Worm (Caenorhabditis elegans) whole organism, L1 larva: ENCODE results near the gene F21H7.5.
A peak's percentile ranks its signal among the peaks of the same experiment; 100 is the strongest.

Experiments
- C04F5.9 ChIP-seq: sonication (generic microtip); optimal IDR thresholded peaks from 2 replicates; lab custom pipeline; 2016; ENCODE audit warnings: missing genetic modification characterization, missing compliant biosample characterization
- C34B4.2 ChIP-seq: sonication (generic microtip); optimal IDR thresholded peaks from 2 replicates; lab custom pipeline; 2017; ENCODE audit warnings: mild to moderate bottlenecking, missing genetic modification characterization, missing compliant biosample characterization
- F16B12.6 ChIP-seq: fragments of 150-350 bp; optimal IDR thresholded peaks from 2 replicates; lab custom pipeline; 2014; ENCODE audit warnings: missing biosample characterization, missing genetic modification characterization
- Y116A8C.19 ChIP-seq: sonication (generic microtip); optimal IDR thresholded peaks from 2 replicates; lab custom pipeline; 2016; ENCODE audit warnings: missing compliant biosample characterization, missing genetic modification characterization, borderline replicate concordance
- aly-2 ChIP-seq: fragments of 150-350 bp; optimal IDR thresholded peaks from 2 replicates; lab custom pipeline; 2014; ENCODE audit warnings: missing biosample characterization, missing genetic modification characterization
- blmp-1 ChIP-seq: fragments of 150-350 bp; optimal IDR thresholded peaks from 2 replicates; lab custom pipeline; 2014; ENCODE audit warnings: missing biosample characterization, missing genetic modification characterization
- ceh-63 ChIP-seq: fragments of 200-800 bp; sonication (Bioruptor generic); optimal IDR thresholded peaks from 2 replicates; lab custom pipeline; 2018; ENCODE audit warnings: mild to moderate bottlenecking, missing genetic modification characterization, missing compliant biosample characterization
- ceh-8 ChIP-seq: fragments of 200-800 bp; sonication (Bioruptor generic); optimal IDR thresholded peaks from 2 replicates; lab custom pipeline; 2018; ENCODE audit warnings: mild to moderate bottlenecking, missing genetic modification characterization, moderate library complexity, missing compliant biosample characterization
- ceh-88 ChIP-seq: fragments of 200-800 bp; sonication (Bioruptor generic); IDR thresholded peaks from 2 replicates; pipeline ENCODE4 v1.3.6; 2022; ENCODE audit warnings: missing genetic modification characterization, missing compliant biosample characterization
- efl-1 ChIP-seq, 4 experiments: fragments of 150-350 bp; optimal IDR thresholded peaks in 3 of 4; peaks in 1 of 4; 1 replicate in 1 of 4; 2 replicates in 3 of 4; lab custom pipeline; 2014; ENCODE audit warnings: missing biosample characterization in 2 of 4, missing genetic modification characterization in 2 of 4, missing genetic modification reagents in 2 of 4
- elt-2 ChIP-seq: sonication (generic microtip); optimal IDR thresholded peaks from 2 replicates; lab custom pipeline; 2016; ENCODE audit warnings: missing genetic modification characterization, mild to moderate bottlenecking, inconsistent platforms, missing compliant biosample characterization, missing genetic modification reagents
- ets-5 ChIP-seq: fragments of 200-800 bp; sonication (Bioruptor generic); IDR thresholded peaks from 2 replicates; pipeline ENCODE4 v1.3.6; 2022; ENCODE audit warnings: missing genetic modification characterization, missing compliant biosample characterization
- fkh-10 ChIP-seq: sonication (generic microtip); optimal IDR thresholded peaks from 2 replicates; lab custom pipeline; 2017; ENCODE audit warnings: missing biosample characterization, missing genetic modification reagents, missing genetic modification characterization
- fos-1 ChIP-seq: fragments of 150-350 bp; optimal IDR thresholded peaks from 2 replicates; lab custom pipeline; 2014; ENCODE audit warnings: missing biosample characterization, missing genetic modification characterization
- grh-1 ChIP-seq: fragments of 200-800 bp; sonication (Bioruptor generic); IDR thresholded peaks from 2 replicates; pipeline ENCODE4 v1.3.6; 2022; ENCODE audit warnings: missing genetic modification reagents, missing genetic modification characterization, missing compliant biosample characterization
- hlh-4 ChIP-seq: sonication (generic microtip); optimal IDR thresholded peaks from 2 replicates; lab custom pipeline; 2016; ENCODE audit warnings: mild to moderate bottlenecking, missing genetic modification characterization, missing compliant biosample characterization
- isw-1 ChIP-seq: fragments of 200-800 bp; sonication (Bioruptor generic); IDR thresholded peaks from 2 replicates; pipeline ENCODE4 v1.3.6; 2022; ENCODE audit warnings: missing genetic modification characterization, missing compliant biosample characterization
- lin-35 ChIP-seq, 2 experiments: fragments of 150-350 bp; optimal IDR thresholded peaks; 2 replicates each; lab custom pipeline; 2014; ENCODE audit warnings: missing biosample characterization in 2 of 2, missing genetic modification characterization in 2 of 2, missing genetic modification reagents in 2 of 2
- lir-3 ChIP-seq: sonication (generic microtip); optimal IDR thresholded peaks from 2 replicates; lab custom pipeline; 2016; ENCODE audit warnings: mild to moderate bottlenecking, missing genetic modification characterization, moderate library complexity, missing compliant biosample characterization; ENCODE audit not compliant: poor library complexity
- mep-1 ChIP-seq: fragments of 150-350 bp; optimal IDR thresholded peaks from 2 replicates; lab custom pipeline; 2014; ENCODE audit warnings: missing biosample characterization, missing genetic modification characterization
- nhr-19 ChIP-seq: fragments of 200-800 bp; sonication (Bioruptor generic); conservative IDR thresholded peaks from 2 replicates; pipeline ENCODE4 v1.3.6; 2022; ENCODE audit warnings: missing genetic modification characterization, missing compliant biosample characterization
- nhr-28 ChIP-seq: fragments of 150-350 bp; optimal IDR thresholded peaks from 2 replicates; lab custom pipeline; 2014; ENCODE audit warnings: missing biosample characterization, missing genetic modification characterization
- nhr-71 ChIP-seq: sonication (generic microtip); optimal IDR thresholded peaks from 2 replicates; lab custom pipeline; 2016; ENCODE audit warnings: mild to moderate bottlenecking, missing genetic modification characterization, moderate library complexity, missing compliant biosample characterization
- nhr-84 ChIP-seq: sonication (generic microtip); optimal IDR thresholded peaks from 2 replicates; lab custom pipeline; 2017; ENCODE audit warnings: missing biosample characterization, missing genetic modification characterization
- pag-3 ChIP-seq: sonication (generic microtip); optimal IDR thresholded peaks from 2 replicates; lab custom pipeline; 2017; ENCODE audit warnings: missing genetic modification characterization, mild to moderate bottlenecking, missing compliant biosample characterization, antibody characterized with exemption, borderline replicate concordance; ENCODE audit not compliant: insufficient read depth
- skn-1 ChIP-seq: fragments of 150-350 bp; optimal IDR thresholded peaks from 2 replicates; lab custom pipeline; 2014; ENCODE audit warnings: missing biosample characterization, missing genetic modification characterization
- snpc-4 ChIP-seq: fragments of 150-350 bp; optimal IDR thresholded peaks from 2 replicates; lab custom pipeline; 2014; ENCODE audit warnings: missing biosample characterization, missing genetic modification characterization
- sox-4 ChIP-seq: sonication (generic microtip); optimal IDR thresholded peaks from 2 replicates; lab custom pipeline; 2016; ENCODE audit warnings: missing genetic modification characterization, missing compliant biosample characterization
- sup-37 ChIP-seq: fragments of 200-800 bp; sonication (Bioruptor generic); optimal IDR thresholded peaks from 2 replicates; lab custom pipeline; 2018; ENCODE audit warnings: mild to moderate bottlenecking, missing genetic modification characterization, missing compliant biosample characterization
- swsn-7 ChIP-seq: sonication (generic microtip); optimal IDR thresholded peaks from 2 replicates; lab custom pipeline; 2016; ENCODE audit warnings: missing genetic modification characterization, missing compliant biosample characterization
- tlp-1 ChIP-seq: fragments of 150-350 bp; optimal IDR thresholded peaks from 2 replicates; lab custom pipeline; 2014; ENCODE audit warnings: missing biosample characterization, missing genetic modification characterization
- unc-130 ChIP-seq: fragments of 150-350 bp; optimal IDR thresholded peaks from 2 replicates; lab custom pipeline; 2017; ENCODE audit warnings: missing biosample characterization, missing genetic modification characterization, inconsistent platforms
- unc-62 ChIP-seq: fragments of 150-350 bp; optimal IDR thresholded peaks from 2 replicates; lab custom pipeline; 2014; ENCODE audit warnings: missing biosample characterization, missing genetic modification reagents, missing genetic modification characterization
- unc-98 ChIP-seq: fragments of 200-800 bp; sonication (Bioruptor generic); IDR thresholded peaks from 2 replicates; pipeline ENCODE4 v1.3.6; 2022; ENCODE audit warnings: missing genetic modification characterization, missing compliant biosample characterization
- xbp-1 ChIP-seq: sonication (generic microtip); optimal IDR thresholded peaks from 2 replicates; lab custom pipeline; 2016; ENCODE audit warnings: missing genetic modification characterization, missing compliant biosample characterization
- zag-1 ChIP-seq: fragments of 150-350 bp; optimal IDR thresholded peaks from 2 replicates; lab custom pipeline; 2014; ENCODE audit warnings: missing biosample characterization, missing genetic modification characterization

The F21H7.5 gene

ce11 chrV:16282147-16282546, 44.8 kb downstream of the F21H7.5 start, which contains the start of gene F28G4.2:
Gene F28G4.2 (minus strand): TSS chrV:16282321.
- TF ChIP-seq blmp-1 (tag; lab: Kevin White, UChicago): peak; percentile 78
- no peak for TF ChIP-seq fkh-10 (GFP tag; lab: Kevin White, UChicago)

- TF ChIP-seq unc-130 (tag; lab: Kevin White, UChicago): no peak
- TF ChIP-seq fos-1 (tag; lab: Kevin White, UChicago): no peak
- TF ChIP-seq ceh-88 (GFP tag; lab: Robert Waterston, UW): no peak
- no peak for TF ChIP-seq ceh-8 (GFP tag; lab: Kevin White, UChicago)
- TF ChIP-seq nhr-84: no peak
- TF ChIP-seq mep-1 (tag; lab: Kevin White, UChicago): no peak
- no peak for TF ChIP-seq lir-3
- TF ChIP-seq snpc-4 (tag; lab: Kevin White, UChicago): no peak
- no peak for TF ChIP-seq ets-5 (GFP tag; lab: Robert Waterston, UW)
- TF ChIP-seq efl-1 (optimal IDR thresholded peaks at IDR 0.05; lab: Kevin White, UChicago): no peak
- TF ChIP-seq efl-1 (GFP tag; optimal IDR thresholded peaks at IDR 0.05 in 1 of 2; lab: Kevin White, UChicago): no peak
- TF ChIP-seq Y116A8C.19: no peak
- TF ChIP-seq nhr-28 (tag; lab: Kevin White, UChicago): no peak
- no peak for TF ChIP-seq sup-37 (GFP tag; lab: Kevin White, UChicago)
- TF ChIP-seq xbp-1 (tag; lab: Kevin White, UChicago): no peak
- no peak for TF ChIP-seq C04F5.9 (tag; lab: Kevin White, UChicago)
- no peak for TF ChIP-seq isw-1 (GFP tag; lab: Robert Waterston, UW)
- TF ChIP-seq, all 84 proteins: peak for 0
Measured at ce11 chrV:16285794-16286193, 48.5 kb downstream of the F21H7.5 start, which contains the start of gene F28G4.4. Gene F28G4.4 (minus strand): TSS chrV:16285894.

ce11 chrV:16287619-16288018, 50.3 kb downstream of the F21H7.5 start, which contains the start of gene F28G4.3:
Gene F28G4.3 (minus strand): TSS chrV:16287719.
- no peak for TF ChIP-seq pag-3
- TF ChIP-seq ets-5 (GFP tag; lab: Robert Waterston, UW): no peak
- no peak for TF ChIP-seq sox-4 (tag; lab: Kevin White, UChicago)
- TF ChIP-seq grh-1 (GFP tag; lab: Robert Waterston, UW): no peak
- no peak for TF ChIP-seq hlh-4 (tag; lab: Kevin White, UChicago)
- TF ChIP-seq aly-2 (tag; lab: Kevin White, UChicago): no peak
- TF ChIP-seq tlp-1 (tag; lab: Kevin White, UChicago): no peak
- TF ChIP-seq swsn-7 (tag; lab: Kevin White, UChicago): no peak
- no peak for TF ChIP-seq nhr-19 (GFP tag; lab: Robert Waterston, UW)
- TF ChIP-seq lin-35 (GFP tag; optimal IDR thresholded peaks at IDR 0.05; lab: Kevin White, UChicago): no peak
- TF ChIP-seq skn-1 (tag; lab: Kevin White, UChicago): no peak
- no peak for TF ChIP-seq nhr-84
- TF ChIP-seq C34B4.2 (tag; lab: Kevin White, UChicago): no peak
- TF ChIP-seq unc-98: no peak
- no peak for TF ChIP-seq unc-62 (GFP tag; lab: Kevin White, UChicago)
- no peak for TF ChIP-seq F16B12.6
- TF ChIP-seq ceh-63: no peak
- no peak for TF ChIP-seq zag-1
- no peak for TF ChIP-seq elt-2 (tag; lab: Kevin White, UChicago)
- no peak for TF ChIP-seq nhr-71 (tag; lab: Kevin White, UChicago)
